Worm (Caenorhabditis elegans) whole organism, young adult: ENCODE data around the gene F43G6.7.

Source experiments
- B0035.1 ChIP-seq: sonication (generic microtip); optimal IDR thresholded peaks from 2 replicates; lab custom pipeline; 2016; ENCODE audit warnings: missing genetic modification characterization, mild to moderate bottlenecking, missing compliant biosample characterization, missing genotype, missing genetic modification reagents
- D2030.7 ChIP-seq: fragments of 200-800 bp; sonication (Bioruptor generic); IDR thresholded peaks from 2 replicates; pipeline ENCODE4 v1.3.6; 2022; ENCODE audit warnings: missing genetic modification reagents, missing genetic modification characterization, missing compliant biosample characterization
- F49E8.2 ChIP-seq: sonication (generic microtip); optimal IDR thresholded peaks from 3 replicates; lab custom pipeline; 2017; ENCODE audit warnings: missing genetic modification characterization, mild to moderate bottlenecking, missing compliant biosample characterization, antibody characterized with exemption, moderate library complexity; ENCODE audit not compliant: insufficient read depth
- F57A8.1 ChIP-seq: fragments of 200-800 bp; sonication (Bioruptor generic); optimal IDR thresholded peaks from 2 replicates; lab custom pipeline; 2018; ENCODE audit warnings: mild to moderate bottlenecking, missing genetic modification characterization, moderate library complexity, missing compliant biosample characterization
- T26A5.8 ChIP-seq: sonication (generic microtip); optimal IDR thresholded peaks from 2 replicates; lab custom pipeline; 2016; ENCODE audit warnings: missing genetic modification characterization, missing compliant biosample characterization
- Y56A3A.18 ChIP-seq: fragments of 200-800 bp; sonication (Bioruptor generic); IDR thresholded peaks from 2 replicates; pipeline ENCODE4 v1.3.6; 2022; ENCODE audit warnings: missing genetic modification reagents, missing genetic modification characterization, missing compliant biosample characterization
- Y79H2A.3 ChIP-seq: fragments of 200-800 bp; sonication (Bioruptor generic); conservative IDR thresholded peaks from 2 replicates; pipeline ENCODE4 v1.3.6; 2022; ENCODE audit warnings: missing genetic modification reagents, missing genetic modification characterization, missing compliant biosample characterization
- aptf-3 ChIP-seq: fragments of 200-800 bp; sonication (Bioruptor generic); IDR thresholded peaks from 2 replicates; pipeline ENCODE4 v1.3.6; 2022; ENCODE audit warnings: missing genetic modification characterization, missing compliant biosample characterization
- athp-1 ChIP-seq: sonication (generic microtip); optimal IDR thresholded peaks from 2 replicates; lab custom pipeline; 2017; ENCODE audit warnings: mild to moderate bottlenecking, missing genetic modification characterization, missing compliant biosample characterization
- attf-3 ChIP-seq: fragments of 200-800 bp; sonication (Bioruptor generic); conservative IDR thresholded peaks from 2 replicates; pipeline ENCODE4 v1.3.6; 2022; ENCODE audit warnings: missing genetic modification reagents, missing genetic modification characterization, missing compliant biosample characterization
- attf-6 ChIP-seq: fragments of 200-800 bp; sonication (Bioruptor generic); IDR thresholded peaks from 2 replicates; pipeline ENCODE4 v1.3.6; 2022; ENCODE audit warnings: missing genetic modification reagents, missing genetic modification characterization, missing compliant biosample characterization
- bed-1 ChIP-seq: fragments of 200-800 bp; sonication (Bioruptor generic); IDR thresholded peaks from 2 replicates; pipeline ENCODE4 v1.3.6; 2022; ENCODE audit warnings: missing genetic modification reagents, missing genetic modification characterization, missing compliant biosample characterization
- cebp-1 ChIP-seq, 2 experiments: fragments of 200-800 bp in 1 of 2; sonication (Bioruptor generic) in 1 of 2; sonication (generic microtip) in 1 of 2; IDR thresholded peaks in 1 of 2; optimal IDR thresholded peaks in 1 of 2; 2 replicates each; pipeline versions ENCODE4 v1.3.6 to Lab custom; 2017 to 2022; ENCODE audit warnings: missing compliant biosample characterization in 2 of 2, missing genetic modification characterization in 2 of 2, mild to moderate bottlenecking in 1 of 2, missing genetic modification reagents in 1 of 2, moderate library complexity in 1 of 2
- ceh-100 ChIP-seq: fragments of 200-800 bp; sonication (Bioruptor generic); IDR thresholded peaks from 2 replicates; pipeline ENCODE4 v1.3.6; 2022; ENCODE audit warnings: missing genetic modification reagents, missing genetic modification characterization, missing compliant biosample characterization
- efl-1 ChIP-seq: fragments of 150-350 bp; optimal IDR thresholded peaks from 2 replicates; lab custom pipeline; 2014; ENCODE audit warnings: missing biosample characterization, missing genetic modification reagents, missing genetic modification characterization
- egl-18 ChIP-seq: fragments of 200-800 bp; sonication (Bioruptor generic); IDR thresholded peaks from 2 replicates; pipeline ENCODE4 v1.3.6; 2022; ENCODE audit warnings: missing genetic modification reagents, missing genetic modification characterization, missing compliant biosample characterization
- ets-4 ChIP-seq: fragments of 200-800 bp; sonication (Bioruptor generic); optimal IDR thresholded peaks from 2 replicates; lab custom pipeline; 2018; ENCODE audit warnings: mild to moderate bottlenecking, missing genetic modification characterization, missing compliant biosample characterization
- hmg-1.2 ChIP-seq: fragments of 200-800 bp; sonication (Bioruptor generic); IDR thresholded peaks from 2 replicates; pipeline ENCODE4 v1.3.6; 2022; ENCODE audit warnings: missing genetic modification reagents, missing genetic modification characterization, missing compliant biosample characterization
- hrde-1 ChIP-seq: sonication (generic microtip); optimal IDR thresholded peaks from 2 replicates; lab custom pipeline; 2016; ENCODE audit warnings: missing genetic modification characterization, mild to moderate bottlenecking, missing compliant biosample characterization, moderate library complexity, missing genotype, missing genetic modification reagents, borderline replicate concordance
- hsf-1 ChIP-seq: fragments of 200-800 bp; sonication (Bioruptor generic); IDR thresholded peaks from 2 replicates; pipeline ENCODE4 v1.3.6; 2022; ENCODE audit warnings: missing genetic modification reagents, missing genetic modification characterization, missing compliant biosample characterization
- lin-35 ChIP-seq, 3 experiments: fragments of 150-350 bp in 2 of 3; sonication (generic microtip) in 1 of 3; optimal IDR thresholded peaks; 2 replicates each; lab custom pipeline; 2014 to 2018; ENCODE audit warnings: missing biosample characterization in 3 of 3, missing genetic modification characterization in 3 of 3, missing genetic modification reagents in 3 of 3
- lin-54 ChIP-seq: fragments of 200-800 bp; sonication (Bioruptor generic); optimal IDR thresholded peaks from 2 replicates; lab custom pipeline; 2018; ENCODE audit warnings: mild to moderate bottlenecking, missing genetic modification characterization, missing compliant biosample characterization
- madf-10 ChIP-seq: sonication (generic microtip); optimal IDR thresholded peaks from 2 replicates; lab custom pipeline; 2016; ENCODE audit warnings: mild to moderate bottlenecking, missing genetic modification characterization, missing compliant biosample characterization
- madf-6 ChIP-seq: fragments of 200-800 bp; sonication (Bioruptor generic); IDR thresholded peaks from 2 replicates; pipeline ENCODE4 v1.3.6; 2022; ENCODE audit warnings: missing genetic modification reagents, missing genetic modification characterization, missing compliant biosample characterization
- madf-8 ChIP-seq: fragments of 200-800 bp; sonication (Bioruptor generic); conservative IDR thresholded peaks from 2 replicates; pipeline ENCODE4 v1.3.6; 2022; ENCODE audit warnings: missing genetic modification reagents, missing genetic modification characterization, missing compliant biosample characterization
- mxl-1 ChIP-seq: sonication (generic microtip); optimal IDR thresholded peaks from 2 replicates; lab custom pipeline; 2016; ENCODE audit warnings: missing genetic modification characterization, missing compliant biosample characterization
- nfya-2 ChIP-seq: fragments of 200-800 bp; sonication (Bioruptor generic); IDR thresholded peaks from 2 replicates; pipeline ENCODE4 v1.3.6; 2022; ENCODE audit warnings: missing genetic modification reagents, missing genetic modification characterization, missing compliant biosample characterization
- nfyb-1 ChIP-seq: fragments of 200-800 bp; sonication (Bioruptor generic); IDR thresholded peaks from 2 replicates; pipeline ENCODE4 v1.3.6; 2022; ENCODE audit warnings: missing genetic modification reagents, missing genetic modification characterization, missing compliant biosample characterization
- pha-4 ChIP-seq: fragments of 150-350 bp; sonication (generic microtip); optimal IDR thresholded peaks from 2 replicates; lab custom pipeline; 2014; ENCODE audit warnings: missing biosample characterization, missing genetic modification reagents, missing genetic modification characterization
- snpc-4 ChIP-seq, 5 experiments: fragments of 150-350 bp in 1 of 5; sonication (generic microtip) in 4 of 5; optimal IDR thresholded peaks; 2 replicates each; lab custom pipeline; 2014 to 2018; ENCODE audit warnings: missing genetic modification characterization in 5 of 5, missing biosample characterization in 3 of 5, antibody characterized with exemption in 2 of 5, mild to moderate bottlenecking in 2 of 5, missing compliant biosample characterization in 2 of 5, missing genotype in 2 of 5, moderate library complexity in 2 of 5, missing genetic modification reagents in 1 of 5
- tbp1 ChIP-seq: fragments of 200-800 bp; sonication (Bioruptor generic); optimal IDR thresholded peaks from 2 replicates; lab custom pipeline; 2018; ENCODE audit warnings: mild to moderate bottlenecking, missing genetic modification characterization, missing compliant biosample characterization
- tbx-9 ChIP-seq: sonication (generic microtip); optimal IDR thresholded peaks from 2 replicates; lab custom pipeline; 2016; ENCODE audit warnings: borderline replicate concordance, missing genetic modification characterization, inconsistent platforms, missing compliant biosample characterization
- tlf-1 ChIP-seq: fragments of 200-800 bp; sonication (Bioruptor generic); optimal IDR thresholded peaks from 2 replicates; lab custom pipeline; 2018; ENCODE audit warnings: mild to moderate bottlenecking, missing genetic modification characterization, missing compliant biosample characterization
- ztf-18 ChIP-seq: sonication (generic microtip); optimal IDR thresholded peaks from 2 replicates; lab custom pipeline; 2016; ENCODE audit warnings: missing genotype, mild to moderate bottlenecking, missing genetic modification characterization, missing compliant biosample characterization
- ztf-22 ChIP-seq: fragments of 200-800 bp; sonication (Bioruptor generic); optimal IDR thresholded peaks from 2 replicates; lab custom pipeline; 2018; ENCODE audit warnings: mild to moderate bottlenecking, missing genetic modification characterization, moderate library complexity, missing compliant biosample characterization
- ztf-6 ChIP-seq: fragments of 200-800 bp; sonication (Bioruptor generic); IDR thresholded peaks from 2 replicates; pipeline ENCODE4 v1.3.6; 2022; ENCODE audit warnings: missing genetic modification reagents, missing genetic modification characterization, missing compliant biosample characterization

F43G6.7 gene

DNA sequence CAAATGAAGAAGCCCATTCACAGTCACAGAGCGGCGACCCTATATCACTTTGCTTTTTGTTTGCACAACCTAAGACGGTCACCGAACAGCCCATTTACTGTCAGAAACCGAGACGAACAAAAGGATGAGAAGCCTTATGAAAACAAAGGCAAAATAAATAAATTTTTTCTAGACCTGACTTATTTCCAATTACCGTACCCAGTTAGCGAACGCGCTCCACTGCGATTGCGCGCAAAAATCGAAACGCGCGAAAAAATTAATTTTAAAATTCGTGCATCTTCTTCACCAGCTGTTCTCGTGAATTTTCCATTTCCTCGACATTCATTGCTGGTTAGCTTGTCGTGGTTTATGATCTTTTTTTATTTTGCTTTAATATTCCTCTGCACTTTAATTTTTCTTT is 28.1 kb upstream of the F43G6.7 start, which contains the start of gene F43G6.16 (continued):
- TF ChIP-seq cebp-1 (GFP tag; IDR thresholded peaks at IDR 0.05; lab: Robert Waterston, UW) (no peak), cebp-1 (tag; optimal IDR thresholded peaks at IDR 0.05; lab: Kevin White, UChicago) (no peak), hrde-1 (tag; lab: Kevin White, UChicago) (peak; percentile 87), ztf-18 (tag; lab: Kevin White, UChicago) (peak; percentile 53), lin-35 (GFP tag; optimal IDR thresholded peaks at IDR 0.05; lab: Kevin White, UChicago) (peak; percentile 54 to 90 (median 58)), hsf-1 (GFP tag; lab: Robert Waterston, UW) (peak; percentile 86), T26A5.8 (no peak), madf-6 (peak; percentile 100), lin-54 (GFP tag; lab: Kevin White, UChicago) (peak; percentile 95), madf-8 (peak; percentile 100), D2030.7 (GFP tag; lab: Robert Waterston, UW) (peak; percentile 97), tbp1 (GFP tag; lab: Kevin White, UChicago) (peak; percentile 53), attf-6 (GFP tag; lab: Robert Waterston, UW) (peak; percentile 73; the same call in 1 of the 2 replicates), snpc-4 (GFP tag; optimal IDR thresholded peaks at IDR 0.05; lab: Kevin White, UChicago) (peak; percentile 28), snpc-4 (tag; optimal IDR thresholded peaks at IDR 0.05; lab: Kevin White, UChicago) (peak; percentile 21 to 63 (median 40)), attf-3 (GFP tag; lab: Robert Waterston, UW) (peak; percentile 25; the same call in 1 of the 2 replicates), ztf-6 (no peak), ceh-100 (GFP tag; lab: Robert Waterston, UW) (peak; percentile 60), hmg-1.2 (GFP tag; lab: Robert Waterston, UW) (peak; percentile 57), Y79H2A.3 (GFP tag; lab: Robert Waterston, UW) (peak; percentile 58; the same call in 1 of the 2 replicates), ets-4 (GFP tag; lab: Kevin White, UChicago) (no peak), athp-1 (tag; lab: Kevin White, UChicago) (peak; percentile 51), efl-1 (GFP tag; lab: Kevin White, UChicago) (peak; percentile 98), F57A8.1 (no peak)

DNA sequence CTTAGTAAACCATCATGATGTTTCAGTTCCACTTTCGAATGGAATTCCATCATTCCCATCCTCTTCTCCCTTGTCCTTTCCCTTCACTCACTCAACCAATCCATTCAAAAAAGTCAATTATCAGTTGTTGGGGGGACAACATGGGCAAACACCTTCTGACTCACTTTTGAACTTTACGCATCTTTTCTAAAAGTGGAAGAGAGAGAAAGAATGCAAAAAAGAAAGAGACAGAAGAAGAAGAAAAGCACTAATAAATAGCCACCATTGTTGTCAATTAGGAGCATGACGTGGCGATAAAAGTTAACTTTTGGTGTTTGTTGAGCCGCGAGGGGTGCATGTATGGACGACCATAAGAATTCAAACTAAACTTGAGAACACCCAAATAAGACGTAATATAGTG is 22.6 kb upstream of the F43G6.7 start:
- TF ChIP-seq ztf-22 (GFP tag; lab: Kevin White, UChicago), result no peak
- no peak for TF ChIP-seq bed-1 (GFP tag; lab: Robert Waterston, UW)
- TF ChIP-seq mxl-1 (tag; lab: Kevin White, UChicago), result no peak

DNA sequence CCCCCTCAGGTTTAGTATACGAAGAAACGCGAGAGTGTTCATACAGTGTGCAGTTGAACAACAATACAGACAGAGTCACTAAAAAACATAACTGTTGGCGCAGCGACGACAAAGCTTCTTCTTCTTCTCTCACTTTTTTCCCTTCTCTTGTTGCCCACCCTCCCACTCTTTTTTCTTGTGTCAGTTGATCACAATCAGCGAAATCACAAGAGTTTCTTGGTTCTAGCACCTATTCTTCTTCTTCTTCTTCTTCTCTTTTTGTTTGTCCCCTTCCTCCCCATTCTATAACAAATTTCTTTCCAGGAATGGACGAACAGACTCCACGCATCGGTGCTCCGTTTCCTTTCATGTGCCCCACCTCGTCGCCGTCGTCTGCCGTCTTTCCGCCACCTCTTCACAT is 20.1 kb upstream of the F43G6.7 start, which contains the start of gene F43G6.4:
Gene F43G6.4, plus strand, starts transcription at position 301 of the 400 bp plus-strand sequence.
- TF ChIP-seq tbx-9 (tag; lab: Kevin White, UChicago) (no peak), F49E8.2 (tag; lab: Kevin White, UChicago) (no peak), nfyb-1 (GFP tag; lab: Robert Waterston, UW) (no peak), B0035.1 (tag; lab: Kevin White, UChicago) (no peak), aptf-3 (no peak), pha-4 (no peak), Y56A3A.18 (GFP tag; lab: Robert Waterston, UW) (no peak), egl-18 (GFP tag; lab: Robert Waterston, UW) (no peak), nfya-2 (GFP tag; lab: Robert Waterston, UW) (no peak), tlf-1 (no peak), madf-10 (tag; lab: Kevin White, UChicago) (no peak)
